Worm (Caenorhabditis elegans): ENCODE results near the gene ZC84.7.

Gene ZC84.7

ce11 chrIII:9206185-9206584, 20.4 kb downstream of the ZC84.7 start, which contains the start of gene ZC84.1:
Gene ZC84.1 (minus strand): TSS chrIII:9206285.
- no peak for TF ChIP-seq Y53F4B.3 (GFP tag; IDR thresholded peaks at IDR 0.05)
- TF ChIP-seq nfya-2 (GFP tag; IDR thresholded peaks at IDR 0.05), result no peak
- no peak for TF ChIP-seq ceh-58 (GFP tag; IDR thresholded peaks at IDR 0.05)
- no peak for TF ChIP-seq mcd-1 (GFP tag; IDR thresholded peaks at IDR 0.05)
- no peak for TF ChIP-seq tbx-9 (tag; optimal IDR thresholded peaks at IDR 0.05; ENCODE audit: borderline replicate concordance)

- TF ChIP-seq C06A6.2 (GFP tag; conservative IDR thresholded peaks at IDR 0.05) (no peak), Y56A3A.18 (GFP tag; IDR thresholded peaks at IDR 0.05) (no peak), hsf-1 (GFP tag; IDR thresholded peaks at IDR 0.05) (no peak), egl-44 (GFP tag; IDR thresholded peaks at IDR 0.05) (no peak), madf-3 (GFP tag; IDR thresholded peaks at IDR 0.05) (no peak), akir-1 (GFP tag; optimal IDR thresholded peaks at IDR 0.05) (no peak), nhr-120 (GFP tag; IDR thresholded peaks at IDR 0.05) (no peak), bed-2 (GFP tag; IDR thresholded peaks at IDR 0.05) (no peak), bed-1 (GFP tag; IDR thresholded peaks at IDR 0.05) (no peak), mes-4 (tag; optimal IDR thresholded peaks at IDR 0.05) (no peak), F10E7.11 (tag; optimal IDR thresholded peaks at IDR 0.05) (no peak), lin-35 (GFP tag; optimal IDR thresholded peaks at IDR 0.05) (no peak), let-526 (GFP tag; IDR thresholded peaks at IDR 0.05) (no peak), F22D6.2 (tag; optimal IDR thresholded peaks at IDR 0.05) (no peak), tbx-9 (tag; optimal IDR thresholded peaks at IDR 0.05; ENCODE audit: borderline replicate concordance) (no peak), aptf-2 (GFP tag; conservative IDR thresholded peaks at IDR 0.05) (no peak), zfh-2 (GFP tag; conservative IDR thresholded peaks at IDR 0.05) (no peak), B0019.2 (GFP tag; conservative IDR thresholded peaks at IDR 0.05) (no peak), B0035.1 (tag; optimal IDR thresholded peaks at IDR 0.05) (no peak), sptf-2 (GFP tag; optimal IDR thresholded peaks at IDR 0.05) (no peak)
Measured at ce11 chrIII:9215367-9215766, 29.5 kb downstream of the ZC84.7 start, which contains the start of gene npr-29. Gene npr-29 (minus strand): TSS chrIII:9215467.

- TF ChIP-seq egrh-3 (GFP tag; IDR thresholded peaks at IDR 0.05) (no peak), aptf-2 (GFP tag; conservative IDR thresholded peaks at IDR 0.05) (no peak), akir-1 (GFP tag; optimal IDR thresholded peaks at IDR 0.05) (no peak), hrde-1 (tag; optimal IDR thresholded peaks at IDR 0.05; ENCODE audit: borderline replicate concordance) (peak; percentile 75), xnd-1 (tag; optimal IDR thresholded peaks at IDR 0.05) (peak; percentile 31), rec-8 (tag; optimal IDR thresholded peaks at IDR 0.05) (no peak), madf-3 (GFP tag; IDR thresholded peaks at IDR 0.05) (0 out of 2 replicates have a peak, but pooled peaks have one; percentile 26), pha-4 (tag; optimal IDR thresholded peaks at IDR 0.05) (no peak), F52B5.7 (tag; optimal IDR thresholded peaks at IDR 0.05) (no peak), sea-2 (GFP tag; IDR thresholded peaks at IDR 0.05) (no peak), ekl-4 (GFP tag; IDR thresholded peaks at IDR 0.05) (no peak), lag-1 (GFP tag; IDR thresholded peaks at IDR 0.05) (no peak), ceh-100 (GFP tag; IDR thresholded peaks at IDR 0.05) (no peak), hsf-1 (GFP tag; IDR thresholded peaks at IDR 0.05) (peak; percentile 50; the same call in 1 of the 2 replicates)
Measured at ce11 chrIII:9224986-9225385, 39.2 kb downstream of the ZC84.7 start.

ce11 chrIII:9228190-9228589, 42.4 kb downstream of the ZC84.7 start:
- TF ChIP-seq B0336.3 (GFP tag; IDR thresholded peaks at IDR 0.05), result peak; percentile 35; the same call in 1 of the 2 replicates
- no peak for TF ChIP-seq Y53G8AR.9 (GFP tag; conservative IDR thresholded peaks at IDR 0.05)
- TF ChIP-seq F49E8.2 (tag; optimal IDR thresholded peaks at IDR 0.05; ENCODE audit: insufficient read depth), result no peak
- no peak for TF ChIP-seq mel-28 (tag; optimal IDR thresholded peaks at IDR 0.05; ENCODE audit: borderline replicate concordance)
- TF ChIP-seq lin-54 (GFP tag; optimal IDR thresholded peaks at IDR 0.05), result peak; percentile 38
- no peak for TF ChIP-seq nhr-179 (tag; optimal IDR thresholded peaks at IDR 0.05)
- TF ChIP-seq egl-44 (GFP tag; IDR thresholded peaks at IDR 0.05), result no peak
- TF ChIP-seq tbp1 (GFP tag; optimal IDR thresholded peaks at IDR 0.05), result no peak
- TF ChIP-seq attf-3 (GFP tag; conservative IDR thresholded peaks at IDR 0.05), result no peak
- TF ChIP-seq dox-1 (GFP tag; IDR thresholded peaks at IDR 0.05), result 0 out of 2 replicates have a peak, but pooled peaks have one; percentile 3
- no peak for TF ChIP-seq hlh-12 (tag; optimal IDR thresholded peaks at IDR 0.05)
- TF ChIP-seq efl-1 (GFP tag; optimal IDR thresholded peaks at IDR 0.05), result peak; percentile 84
- 0 out of 2 replicates have a peak, but pooled peaks have one; percentile 7 for TF ChIP-seq pbrm-1 (GFP tag; IDR thresholded peaks at IDR 0.05)
